Fruit fly (Drosophila melanogaster) whole organism, pupa: Measurements from ENCODE around the gene mRpS30.

Experiments used
- CG9948 ChIP-seq: fragments of 200-800 bp; sonication (Bioruptor generic); optimal IDR thresholded peaks from 2 replicates; lab custom pipeline; 2018; ENCODE audit warnings: missing biosample characterization, mild to moderate bottlenecking, missing genetic modification characterization, moderate library complexity
- EcR ChIP-seq: fragments of 200-800 bp; sonication (Bioruptor generic); optimal IDR thresholded peaks from 3 replicates; lab custom pipeline; 2019; ENCODE audit warnings: missing biosample characterization, missing genetic modification characterization, mild to moderate bottlenecking, moderate library complexity, missing genetic modification reagents

DNA sequence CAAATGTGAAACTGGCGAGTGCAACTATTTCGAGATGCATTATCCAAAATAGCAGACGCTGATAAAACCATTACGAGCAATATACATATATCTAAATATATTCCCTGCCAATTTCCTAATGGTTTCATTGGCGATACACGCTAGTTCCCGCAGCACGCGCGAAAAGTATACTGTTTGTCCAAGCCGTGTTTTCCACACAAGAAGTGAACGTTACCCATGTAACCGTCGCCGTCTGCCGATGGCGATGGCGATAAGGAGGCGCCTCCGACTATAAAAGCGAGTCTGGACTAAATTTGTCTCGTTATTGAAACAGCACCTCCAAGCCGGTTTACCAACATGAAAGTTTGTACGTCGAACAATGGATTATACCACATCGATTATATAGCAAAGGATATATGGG, 7.0 kb upstream of the mRpS30 start, which contains the start of gene CG43673:
- TF ChIP-seq EcR (GFP tag; lab: Kevin White, UChicago), result no peak
- TF ChIP-seq CG9948 (tag; lab: Kevin White, UChicago), result no peak
